Worm (Caenorhabditis elegans): ENCODE data around the gene ndnf-1.

DNA sequence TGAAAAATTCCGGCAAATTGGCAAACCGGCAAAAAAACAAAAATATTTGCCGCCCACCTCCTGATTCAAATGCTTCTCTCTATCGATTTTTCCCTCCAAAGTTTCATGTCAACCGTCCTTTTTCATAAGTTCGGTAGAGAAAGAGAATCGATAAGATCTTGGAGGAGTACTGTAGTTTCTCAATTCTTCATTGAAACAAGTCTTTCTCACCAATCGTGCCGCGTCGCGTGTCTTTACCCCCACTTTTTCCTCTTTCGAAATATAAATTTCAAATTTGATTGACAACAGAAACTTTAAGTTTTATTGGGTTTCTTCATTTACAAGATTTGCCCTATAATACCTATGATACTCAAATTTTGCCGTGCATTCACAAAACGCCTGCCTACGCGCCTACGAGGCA lies 10.2 kb downstream of the ndnf-1 start:
- TF ChIP-seq ref-1 (GFP tag; conservative IDR thresholded peaks at IDR 0.05) (no peak), flt-1 (GFP tag; IDR thresholded peaks at IDR 0.05) (no peak), med-1 (GFP tag; optimal IDR thresholded peaks at IDR 0.05; ENCODE audit: insufficient read depth) (no peak), ztf-29 (GFP tag; IDR thresholded peaks at IDR 0.05) (no peak), klf-2 (GFP tag; conservative IDR thresholded peaks at IDR 0.05) (no peak), tab-1 (GFP tag; IDR thresholded peaks at IDR 0.05) (no peak)

Data from whole organism, midembryonic.